Worm (Caenorhabditis elegans) whole organism, L1 larva: ENCODE results near the gene nhr-285.
"Not testable (repeated sequence)": the region's sequence is repeated elsewhere in the genome, so short reads cannot be mapped to it uniquely, and the experiment has no call there.

ENCODE experiments used
- C34B4.2 ChIP-seq: sonication (generic microtip); optimal IDR thresholded peaks from 2 replicates; lab custom pipeline; 2017; ENCODE audit warnings: mild to moderate bottlenecking, missing genetic modification characterization, missing compliant biosample characterization
- aly-2 ChIP-seq: fragments of 150-350 bp; optimal IDR thresholded peaks from 2 replicates; lab custom pipeline; 2014; ENCODE audit warnings: missing biosample characterization, missing genetic modification characterization
- ama-1 ChIP-seq: fragments of 150-350 bp; optimal IDR thresholded peaks from 2 replicates; lab custom pipeline; 2014
- ceh-88 ChIP-seq: fragments of 200-800 bp; sonication (Bioruptor generic); IDR thresholded peaks from 2 replicates; pipeline ENCODE4 v1.3.6; 2022; ENCODE audit warnings: missing genetic modification characterization, missing compliant biosample characterization
- ces-1 ChIP-seq: fragments of 150-350 bp; optimal IDR thresholded peaks from 2 replicates; lab custom pipeline; 2014; ENCODE audit warnings: missing biosample characterization, missing genetic modification reagents, missing genetic modification characterization
- dsc-1 ChIP-seq: sonication (generic microtip); optimal IDR thresholded peaks from 2 replicates; lab custom pipeline; 2016; ENCODE audit warnings: mild to moderate bottlenecking, missing genetic modification characterization, missing compliant biosample characterization
- efl-3 ChIP-seq: fragments of 200-800 bp; sonication (Bioruptor generic); optimal IDR thresholded peaks from 2 replicates; lab custom pipeline; 2018; ENCODE audit warnings: mild to moderate bottlenecking, missing genetic modification characterization, missing compliant biosample characterization
- egl-27 ChIP-seq, 2 experiments: fragments of 150-350 bp in 1 of 2; sonication (generic microtip); optimal IDR thresholded peaks; 3 replicates each; lab custom pipeline; 2017 to 2018; ENCODE audit warnings: missing biosample characterization in 2 of 2, missing genetic modification characterization in 2 of 2, missing genetic modification reagents in 2 of 2
- elt-3 ChIP-seq, 6 experiments: fragments of 150-350 bp in 1 of 6; sonication (generic microtip); optimal IDR thresholded peaks; 2 replicates each; lab custom pipeline; 2017 to 2018; ENCODE audit warnings: missing biosample characterization in 6 of 6, missing genetic modification characterization in 6 of 6, inconsistent platforms in 1 of 6
- fkh-10 ChIP-seq: sonication (generic microtip); optimal IDR thresholded peaks from 2 replicates; lab custom pipeline; 2017; ENCODE audit warnings: missing biosample characterization, missing genetic modification reagents, missing genetic modification characterization
- fkh-4 ChIP-seq: sonication (generic microtip); optimal IDR thresholded peaks from 2 replicates; lab custom pipeline; 2016; ENCODE audit warnings: missing compliant biosample characterization, missing genetic modification characterization, borderline replicate concordance
- fos-1 ChIP-seq: fragments of 150-350 bp; optimal IDR thresholded peaks from 2 replicates; lab custom pipeline; 2014; ENCODE audit warnings: missing biosample characterization, missing genetic modification characterization
- hlh-17 ChIP-seq: fragments of 200-800 bp; sonication (Bioruptor generic); optimal IDR thresholded peaks from 2 replicates; lab custom pipeline; 2018; ENCODE audit warnings: missing genetic modification characterization, mild to moderate bottlenecking, missing compliant biosample characterization, moderate library complexity, borderline replicate concordance
- hpl-2 ChIP-seq: fragments of 150-350 bp; optimal IDR thresholded peaks from 2 replicates; lab custom pipeline; 2014; ENCODE audit warnings: missing biosample characterization, missing genetic modification reagents, missing genetic modification characterization
- jun-1 ChIP-seq: fragments of 150-350 bp; optimal IDR thresholded peaks from 2 replicates; lab custom pipeline; 2014; ENCODE audit warnings: missing biosample characterization, missing genetic modification reagents, missing genetic modification characterization
- mab-9 ChIP-seq: fragments of 200-800 bp; sonication (Bioruptor generic); IDR thresholded peaks from 2 replicates; pipeline ENCODE4 v1.3.6; 2022; ENCODE audit warnings: missing genetic modification reagents, missing genetic modification characterization, missing compliant biosample characterization
- mef-2 ChIP-seq: fragments of 150-350 bp; optimal IDR thresholded peaks from 2 replicates; lab custom pipeline; 2014; ENCODE audit warnings: missing biosample characterization, missing genetic modification characterization
- nhr-20 ChIP-seq: sonication (generic microtip); optimal IDR thresholded peaks from 2 replicates; lab custom pipeline; 2016; ENCODE audit warnings: mild to moderate bottlenecking, missing genetic modification characterization, missing compliant biosample characterization
- nhr-77 ChIP-seq: fragments of 150-350 bp; optimal IDR thresholded peaks from 2 replicates; lab custom pipeline; 2014; ENCODE audit warnings: missing biosample characterization, missing genetic modification characterization
- pax-3 ChIP-seq: fragments of 200-800 bp; sonication (Bioruptor generic); optimal IDR thresholded peaks from 2 replicates; lab custom pipeline; 2018; ENCODE audit warnings: mild to moderate bottlenecking, missing genetic modification characterization, moderate library complexity, missing compliant biosample characterization
- snpc-4 ChIP-seq: fragments of 150-350 bp; optimal IDR thresholded peaks from 2 replicates; lab custom pipeline; 2014; ENCODE audit warnings: missing biosample characterization, missing genetic modification characterization
- snu-23 ChIP-seq: sonication (generic microtip); optimal IDR thresholded peaks from 2 replicates; lab custom pipeline; 2016; ENCODE audit warnings: missing genetic modification characterization, missing compliant biosample characterization
- sptf-1 ChIP-seq: fragments of 150-350 bp; optimal IDR thresholded peaks from 2 replicates; lab custom pipeline; 2014; ENCODE audit warnings: missing biosample characterization, missing genetic modification characterization
- tlp-1 ChIP-seq: fragments of 150-350 bp; optimal IDR thresholded peaks from 2 replicates; lab custom pipeline; 2014; ENCODE audit warnings: missing biosample characterization, missing genetic modification characterization
- unc-62 ChIP-seq: fragments of 150-350 bp; optimal IDR thresholded peaks from 2 replicates; lab custom pipeline; 2014; ENCODE audit warnings: missing biosample characterization, missing genetic modification reagents, missing genetic modification characterization
- unc-86 ChIP-seq: sonication (generic microtip); optimal IDR thresholded peaks from 2 replicates; lab custom pipeline; 2016; ENCODE audit warnings: missing genetic modification characterization, missing compliant biosample characterization
- unc-98 ChIP-seq: fragments of 200-800 bp; sonication (Bioruptor generic); IDR thresholded peaks from 2 replicates; pipeline ENCODE4 v1.3.6; 2022; ENCODE audit warnings: missing genetic modification characterization, missing compliant biosample characterization
- vab-15 ChIP-seq: sonication (generic microtip); optimal IDR thresholded peaks from 2 replicates; lab custom pipeline; 2017; ENCODE audit warnings: missing genotype, mild to moderate bottlenecking, missing genetic modification characterization, missing compliant biosample characterization
- ztf-11 ChIP-seq, 2 experiments: sonication (generic microtip); optimal IDR thresholded peaks; 2 replicates each; lab custom pipeline; 2016 to 2017; ENCODE audit warnings: missing genetic modification characterization in 2 of 2, missing biosample characterization in 1 of 2, missing compliant biosample characterization in 1 of 2

Gene nhr-285

DNA sequence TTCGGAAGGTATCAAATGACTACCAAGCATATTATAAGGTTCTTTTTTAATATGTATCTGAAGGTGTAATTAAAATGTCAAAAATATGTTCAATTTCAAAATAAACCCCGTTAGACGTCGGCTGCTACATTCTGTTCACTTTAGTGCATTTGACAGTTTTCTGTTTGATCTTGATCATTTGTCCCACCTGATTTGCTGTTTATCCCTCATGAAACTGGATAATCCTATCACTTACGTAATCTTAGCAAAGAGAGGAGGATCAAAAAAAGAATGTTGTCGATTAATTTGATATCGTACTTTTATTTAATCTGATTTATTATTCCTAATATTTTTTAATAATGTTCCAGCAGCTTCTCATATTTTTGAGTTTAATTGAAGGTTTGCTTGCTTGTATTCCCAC is 31.4 kb upstream of the nhr-285 start, which contains the start of gene F54B8.1:
F54B8.1 (plus strand) TSS at position 301 of the 400 bp plus-strand sequence.
- TF ChIP-seq fkh-4 (tag; lab: Kevin White, UChicago) (no peak), unc-98 (GFP tag; lab: Robert Waterston, UW) (no peak), fos-1 (no peak), sptf-1 (no peak), tlp-1 (tag; lab: Kevin White, UChicago) (no peak), nhr-77 (tag; lab: Kevin White, UChicago) (no peak), dsc-1 (tag; lab: Kevin White, UChicago) (no peak), snpc-4 (tag; lab: Kevin White, UChicago) (no peak), efl-3 (no peak), hpl-2 (GFP tag; lab: Kevin White, UChicago) (no peak), fkh-10 (no peak), unc-62 (GFP tag; lab: Kevin White, UChicago) (no peak), jun-1 (no peak), vab-15 (tag; lab: Kevin White, UChicago) (no peak)

DNA sequence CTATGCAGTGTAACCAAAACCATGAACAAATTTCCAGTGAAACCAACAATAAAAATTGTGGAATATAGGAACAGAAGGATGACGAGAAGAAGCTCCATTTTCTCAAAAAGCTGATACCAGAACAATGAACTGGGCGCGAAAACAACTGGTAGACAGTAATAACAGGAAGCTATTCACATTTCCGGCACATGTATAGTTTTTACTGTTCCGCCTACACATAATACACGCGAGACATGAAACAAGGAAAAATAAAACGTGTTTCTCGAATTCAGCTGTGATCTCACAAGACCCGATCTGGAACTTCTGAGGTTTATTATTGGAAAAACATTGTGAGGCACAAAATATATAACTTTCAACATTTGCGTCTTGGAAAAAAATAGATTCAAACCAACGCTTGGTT is 30.5 kb upstream of the nhr-285 start, which contains the start of gene srsx-36:
srsx-36 (minus strand) TSS at position 101 of the 400 bp plus-strand sequence.
- no peak for TF ChIP-seq pax-3 (tag; lab: Kevin White, UChicago)
- TF ChIP-seq, all 84 proteins: peak for 0

- TF ChIP-seq snpc-4 (tag; lab: Kevin White, UChicago); egl-27 (tag; optimal IDR thresholded peaks at IDR 0.05; lab: Kevin White, UChicago); mef-2 (tag; lab: Kevin White, UChicago): not testable (repeated sequence)
Observed at ce11 chrV:15807420-15807819, 28.4 kb upstream of the nhr-285 start, which contains the start of gene srsx-38. Gene srsx-38, minus strand, starts transcription at chrV:15807520.

DNA sequence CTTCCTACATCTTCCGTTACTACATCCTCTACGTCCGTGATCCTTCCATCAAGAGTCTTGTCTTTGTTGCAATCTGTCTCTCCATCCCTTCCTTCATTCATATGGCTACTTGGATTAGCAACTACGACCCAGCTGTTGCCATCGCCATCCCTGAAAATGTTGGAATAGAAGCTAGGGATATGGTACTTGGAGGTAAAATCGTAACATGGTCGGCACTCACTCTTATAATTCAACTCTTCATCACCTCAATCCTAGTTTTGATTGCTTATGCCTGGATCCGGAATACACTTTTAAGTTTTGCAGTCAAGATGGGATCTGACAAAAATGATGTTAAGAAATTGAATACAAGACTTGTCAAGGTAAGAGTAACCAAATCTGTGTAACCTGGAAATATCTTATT is 24.7 kb upstream of the nhr-285 start, which contains the start of gene T26E4.18:
T26E4.18 (minus strand) TSS at position 101 of the 400 bp plus-strand sequence.
- not testable (repeated sequence) for TF ChIP-seq hlh-17 (GFP tag; lab: Kevin White, UChicago); jun-1; snu-23 (GFP tag; lab: Kevin White, UChicago)
- TF ChIP-seq, all 84 proteins: peak for 0; not testable (repeated sequence) for 84

DNA sequence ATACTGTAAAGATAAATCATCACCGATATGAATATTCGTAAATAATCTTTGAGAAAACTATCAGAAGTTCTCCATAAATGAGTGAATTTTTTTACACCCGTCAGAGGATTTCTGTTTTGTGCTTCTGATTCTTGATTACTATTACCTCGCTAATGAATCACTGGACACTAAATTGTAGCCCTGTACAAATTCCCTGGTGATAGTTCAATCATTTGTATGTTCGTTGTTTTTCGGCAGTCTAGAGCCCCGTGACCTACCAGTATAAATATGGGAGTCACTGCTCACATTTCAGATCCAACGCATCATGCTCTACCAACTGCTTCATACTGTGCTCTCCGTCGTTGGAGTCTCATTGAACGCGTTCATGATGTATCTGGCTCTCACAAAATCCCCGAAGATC is 24.1 kb upstream of the nhr-285 start, which contains the start of gene srd-27:
srd-27 (plus strand) TSS at position 301 of the 400 bp plus-strand sequence.
- not testable (repeated sequence) for TF ChIP-seq snpc-4 (tag; lab: Kevin White, UChicago); fkh-10; elt-3 (tag; optimal IDR thresholded peaks at IDR 0.05; lab: Kevin White, UChicago)

DNA sequence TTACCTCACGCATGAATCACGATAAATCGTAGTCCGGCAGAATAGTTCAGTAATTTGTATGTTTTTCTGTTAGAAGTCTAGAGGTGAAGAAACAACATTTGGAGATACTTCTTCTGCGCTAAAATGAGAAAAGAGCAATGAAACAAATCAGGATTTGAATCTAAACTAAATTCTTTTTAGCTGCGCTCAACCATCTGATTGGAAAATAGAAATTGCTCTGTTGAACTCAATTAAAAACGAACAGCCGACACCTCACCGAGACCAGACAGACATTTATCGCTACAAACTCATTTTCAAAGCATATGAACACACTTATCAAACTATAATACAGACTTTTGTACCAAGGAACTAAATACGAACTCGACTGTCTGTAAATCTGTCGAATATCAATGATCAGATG is 23.6 kb upstream of the nhr-285 start, which contains the start of gene T26E4.9:
T26E4.9 (minus strand) TSS at position 101 of the 400 bp plus-strand sequence.
- TF ChIP-seq aly-2 (tag; lab: Kevin White, UChicago); ceh-88 (GFP tag; lab: Robert Waterston, UW); ces-1 (GFP tag; lab: Kevin White, UChicago): not testable (repeated sequence)
- TF ChIP-seq, all 84 proteins: peak for 0; not testable (repeated sequence) for 84

DNA sequence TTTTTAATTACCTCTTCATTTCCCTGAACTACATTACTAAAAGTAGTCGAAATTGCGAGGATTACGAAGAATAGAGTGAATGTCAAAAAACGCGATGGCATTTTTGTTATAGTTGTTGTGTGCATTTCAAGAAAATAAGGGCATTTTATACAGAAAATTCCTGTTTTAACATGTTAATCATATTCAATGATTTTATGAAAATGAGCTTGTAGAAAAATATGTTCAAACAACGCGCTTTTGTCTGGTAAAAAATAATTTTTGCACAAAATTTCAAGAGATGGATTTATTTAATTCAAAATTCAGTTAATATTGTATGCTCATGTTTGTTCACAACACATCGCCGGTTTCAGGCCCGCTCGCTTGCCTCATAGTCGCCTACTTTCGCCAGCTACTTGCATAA is 19.1 kb upstream of the nhr-285 start, which contains the start of gene T26E4.10:
T26E4.10 (minus strand) TSS at position 101 of the 400 bp plus-strand sequence.
- TF ChIP-seq C34B4.2 (tag; lab: Kevin White, UChicago) = no peak
- no peak for TF ChIP-seq ama-1 (lab: Kevin White, UChicago)
- TF ChIP-seq hpl-2 (GFP tag; lab: Kevin White, UChicago) = no peak
- TF ChIP-seq unc-86 (tag; lab: Kevin White, UChicago) = no peak
- TF ChIP-seq ztf-11 (tag; optimal IDR thresholded peaks at IDR 0.05; lab: Kevin White, UChicago) = no peak
- TF ChIP-seq nhr-20 (tag; lab: Kevin White, UChicago) = no peak
- TF ChIP-seq mab-9 = no peak
